Worm (Caenorhabditis elegans) whole organism, L3 larva: ENCODE results near the gene Y46B2A.3.

ENCODE experiments used
- ZK546.5 ChIP-seq: sonication (generic microtip); optimal IDR thresholded peaks from 2 replicates; lab custom pipeline; 2017; ENCODE audit warnings: missing biosample characterization, missing genetic modification characterization
- snpc-4 ChIP-seq: fragments of 150-350 bp; optimal IDR thresholded peaks from 2 replicates; lab custom pipeline; 2014; ENCODE audit warnings: missing biosample characterization, missing genetic modification characterization

- TF ChIP-seq ZK546.5 (tag; lab: Kevin White, UChicago) (no peak), snpc-4 (tag; lab: Kevin White, UChicago) (peak; percentile 23)
Observed at ce11 chrII:880666-881226, 14.0 kb upstream of the Y46B2A.3 start.
